Worm (Caenorhabditis elegans) whole organism, late embryonic: ENCODE measurements around the gene mma-1.

Experiments
- C38D4.7 ChIP-seq: fragments of 200-800 bp; sonication (Bioruptor generic); optimal IDR thresholded peaks from 2 replicates; lab custom pipeline; 2018; ENCODE audit warnings: mild to moderate bottlenecking, missing genetic modification characterization, moderate library complexity, missing compliant biosample characterization
- F13H6.1 ChIP-seq: sonication (generic microtip); optimal IDR thresholded peaks from 2 replicates; lab custom pipeline; 2016; ENCODE audit warnings: missing genetic modification characterization, missing compliant biosample characterization
- K09A11.1 ChIP-seq: sonication (generic microtip); optimal IDR thresholded peaks from 2 replicates; lab custom pipeline; 2017; ENCODE audit warnings: antibody characterized with exemption, mild to moderate bottlenecking, missing genetic modification characterization, missing compliant biosample characterization; ENCODE audit not compliant: insufficient read depth
- Y22D7AL.16 ChIP-seq: sonication (generic microtip); optimal IDR thresholded peaks from 2 replicates; lab custom pipeline; 2016; ENCODE audit warnings: missing genetic modification characterization, missing compliant biosample characterization
- ama-1 ChIP-seq: fragments of 150-350 bp; optimal IDR thresholded peaks from 2 replicates; lab custom pipeline; 2014
- ceh-31 ChIP-seq: sonication (generic microtip); optimal IDR thresholded peaks from 2 replicates; lab custom pipeline; 2016; ENCODE audit warnings: missing genetic modification characterization, missing compliant biosample characterization
- ceh-45 ChIP-seq: fragments of 200-800 bp; sonication (Bioruptor generic); IDR thresholded peaks from 2 replicates; pipeline ENCODE4 v1.3.6; 2022; ENCODE audit warnings: missing genetic modification reagents, missing genetic modification characterization, missing compliant biosample characterization
- ceh-6 ChIP-seq: fragments of 200-800 bp; sonication (Bioruptor generic); optimal IDR thresholded peaks from 2 replicates; lab custom pipeline; 2018; ENCODE audit warnings: mild to moderate bottlenecking, missing genetic modification characterization, missing compliant biosample characterization
- ceh-9 ChIP-seq: sonication (generic microtip); optimal IDR thresholded peaks from 2 replicates; lab custom pipeline; 2016; ENCODE audit warnings: mild to moderate bottlenecking, missing genetic modification characterization, inconsistent platforms, missing compliant biosample characterization
- dmd-4 ChIP-seq: sonication (generic microtip); optimal IDR thresholded peaks from 2 replicates; lab custom pipeline; 2016; ENCODE audit warnings: borderline replicate concordance, missing genetic modification characterization, missing compliant biosample characterization
- dve-1 ChIP-seq: sonication (generic microtip); optimal IDR thresholded peaks from 2 replicates; lab custom pipeline; 2017; ENCODE audit warnings: antibody characterized with exemption, mild to moderate bottlenecking, missing genetic modification characterization, missing compliant biosample characterization
- fax-1 ChIP-seq: sonication (generic microtip); optimal IDR thresholded peaks from 2 replicates; lab custom pipeline; 2016; ENCODE audit warnings: missing genotype, missing genetic modification characterization, missing compliant biosample characterization
- fkh-10 ChIP-seq: fragments of 150-350 bp; optimal IDR thresholded peaks from 2 replicates; lab custom pipeline; 2014; ENCODE audit warnings: missing biosample characterization, missing genetic modification reagents, missing genetic modification characterization
- fkh-6 ChIP-seq: sonication (generic microtip); optimal IDR thresholded peaks from 2 replicates; lab custom pipeline; 2016; ENCODE audit warnings: missing genetic modification characterization, missing compliant biosample characterization
- gmeb-2 ChIP-seq: sonication (generic microtip); optimal IDR thresholded peaks from 2 replicates; lab custom pipeline; 2016; ENCODE audit warnings: missing genetic modification characterization, inconsistent platforms, missing compliant biosample characterization
- hlh-15 ChIP-seq: sonication (generic microtip); optimal IDR thresholded peaks from 2 replicates; lab custom pipeline; 2016; ENCODE audit warnings: missing genetic modification characterization, missing compliant biosample characterization
- lim-6 ChIP-seq: sonication (generic microtip); optimal IDR thresholded peaks from 2 replicates; lab custom pipeline; 2016; ENCODE audit warnings: missing genetic modification characterization, missing compliant biosample characterization
- mec-3 ChIP-seq: sonication (generic microtip); optimal IDR thresholded peaks from 2 replicates; lab custom pipeline; 2016; ENCODE audit warnings: borderline replicate concordance, missing genetic modification characterization, missing compliant biosample characterization
- nhr-11 ChIP-seq: fragments of 150-350 bp; optimal IDR thresholded peaks from 2 replicates; lab custom pipeline; 2014; ENCODE audit warnings: missing biosample characterization, missing genetic modification characterization
- pag-3 ChIP-seq: sonication (generic microtip); optimal IDR thresholded peaks from 2 replicates; lab custom pipeline; 2016; ENCODE audit warnings: missing compliant biosample characterization, missing genetic modification characterization, borderline replicate concordance
- pha-2 ChIP-seq: sonication (generic microtip); optimal IDR thresholded peaks from 2 replicates; lab custom pipeline; 2017; ENCODE audit warnings: mild to moderate bottlenecking, missing genetic modification characterization, missing compliant biosample characterization
- pha-4 ChIP-seq: fragments of 150-350 bp; optimal IDR thresholded peaks from 2 replicates; lab custom pipeline; 2018; ENCODE audit warnings: missing biosample characterization, missing genetic modification reagents, missing genetic modification characterization
- pqm-1 ChIP-seq: sonication (generic microtip); optimal IDR thresholded peaks from 2 replicates; lab custom pipeline; 2016; ENCODE audit warnings: missing genetic modification characterization, missing compliant biosample characterization
- pros-1 ChIP-seq: fragments of 150-350 bp; optimal IDR thresholded peaks from 2 replicates; lab custom pipeline; 2014; ENCODE audit warnings: missing biosample characterization, missing genetic modification reagents, missing genetic modification characterization
- ref-2 ChIP-seq: sonication (generic microtip); optimal IDR thresholded peaks from 2 replicates; lab custom pipeline; 2016; ENCODE audit warnings: missing genetic modification characterization, missing compliant biosample characterization
- sdc-2 ChIP-seq: sonication (generic microtip); optimal IDR thresholded peaks from 2 replicates; lab custom pipeline; 2016; ENCODE audit warnings: missing genotype, missing genetic modification characterization, missing compliant biosample characterization
- sox-4 ChIP-seq: sonication (generic microtip); optimal IDR thresholded peaks from 2 replicates; lab custom pipeline; 2017; ENCODE audit warnings: mild to moderate bottlenecking, missing genetic modification characterization, inconsistent platforms, missing compliant biosample characterization
- tbx-7 ChIP-seq: sonication (generic microtip); optimal IDR thresholded peaks from 2 replicates; lab custom pipeline; 2016; ENCODE audit warnings: missing genotype, missing genetic modification characterization, missing compliant biosample characterization
- unc-3 ChIP-seq, 2 experiments: fragments of 200-800 bp in 1 of 2; sonication (Bioruptor generic) in 1 of 2; sonication (generic microtip) in 1 of 2; conservative IDR thresholded peaks in 1 of 2; optimal IDR thresholded peaks in 1 of 2; 2 replicates each; pipeline versions ENCODE4 v1.3.6 to Lab custom; 2016 to 2022; ENCODE audit warnings: missing compliant biosample characterization in 2 of 2, missing genetic modification characterization in 2 of 2, missing genetic modification reagents in 1 of 2
- unc-55 ChIP-seq: sonication (generic microtip); optimal IDR thresholded peaks from 2 replicates; lab custom pipeline; 2017; ENCODE audit warnings: missing biosample characterization, missing genetic modification reagents, missing genetic modification characterization
- zip-5 ChIP-seq: sonication (generic microtip); optimal IDR thresholded peaks from 2 replicates; lab custom pipeline; 2016; ENCODE audit warnings: missing genetic modification characterization, missing compliant biosample characterization
- ztf-16 ChIP-seq: sonication (generic microtip); optimal IDR thresholded peaks from 2 replicates; lab custom pipeline; 2017; ENCODE audit warnings: missing genetic modification characterization, missing compliant biosample characterization

mma-1 gene

ce11 chrV:12553286-12553725 is 42.8 kb downstream of the mma-1 start:
- TF ChIP-seq zip-5 (tag; lab: Kevin White, UChicago) (no peak), tbx-7 (tag; lab: Kevin White, UChicago) (no peak), ztf-16 (tag; lab: Kevin White, UChicago) (no peak), unc-3 (GFP tag; conservative IDR thresholded peaks at IDR 0.05; lab: Robert Waterston, UW) (no peak), unc-3 (tag; optimal IDR thresholded peaks at IDR 0.05; lab: Kevin White, UChicago) (no peak), pha-4 (tag; lab: Kevin White, UChicago) (no peak), ceh-31 (tag; lab: Kevin White, UChicago) (no peak), nhr-11 (tag; lab: Kevin White, UChicago) (no peak), hlh-15 (no peak), dve-1 (tag; lab: Kevin White, UChicago) (no peak), unc-55 (no peak), fax-1 (tag; lab: Kevin White, UChicago) (no peak)

- no peak for TF ChIP-seq ceh-45 (GFP tag; lab: Robert Waterston, UW)
- TF ChIP-seq unc-3 (GFP tag; conservative IDR thresholded peaks at IDR 0.05; lab: Robert Waterston, UW): no peak
- no peak for TF ChIP-seq unc-3 (tag; optimal IDR thresholded peaks at IDR 0.05; lab: Kevin White, UChicago)
- TF ChIP-seq ceh-9 (tag; lab: Kevin White, UChicago): no peak
- TF ChIP-seq fkh-6 (tag; lab: Kevin White, UChicago): no peak
- no peak for TF ChIP-seq pha-4 (tag; lab: Kevin White, UChicago)
- TF ChIP-seq sdc-2 (tag; lab: Kevin White, UChicago): no peak
- no peak for TF ChIP-seq Y22D7AL.16 (tag; lab: Kevin White, UChicago)
- TF ChIP-seq ceh-6: no peak
- no peak for TF ChIP-seq C38D4.7 (GFP tag; lab: Kevin White, UChicago)
- no peak for TF ChIP-seq lim-6
- no peak for TF ChIP-seq mec-3 (tag; lab: Kevin White, UChicago)
- no peak for TF ChIP-seq pqm-1 (tag; lab: Kevin White, UChicago)
- TF ChIP-seq gmeb-2 (tag; lab: Kevin White, UChicago): no peak
- TF ChIP-seq, all 69 proteins: peak for 0
These were observed 43.4 kb downstream of the mma-1 start, which contains the start of gene F45D3.4 for ce11 chrV:12552671-12553212. TSS of gene F45D3.4 (minus strand) at chrV:12553191.

ce11 chrV:12551638-12552478 is 44.2 kb downstream of the mma-1 start:
- TF ChIP-seq fkh-6 (tag; lab: Kevin White, UChicago): no peak
- TF ChIP-seq Y22D7AL.16 (tag; lab: Kevin White, UChicago): no peak
- TF ChIP-seq K09A11.1 (tag; lab: Kevin White, UChicago): no peak
- TF ChIP-seq dmd-4 (tag; lab: Kevin White, UChicago): no peak
- no peak for TF ChIP-seq ref-2
- no peak for TF ChIP-seq pag-3 (tag; lab: Kevin White, UChicago)
- no peak for TF ChIP-seq F13H6.1
- no peak for TF ChIP-seq pros-1 (tag; lab: Kevin White, UChicago)
- TF ChIP-seq ama-1 (lab: Kevin White, UChicago): no peak
- no peak for TF ChIP-seq pha-2 (tag; lab: Kevin White, UChicago)
- TF ChIP-seq sox-4 (tag; lab: Kevin White, UChicago): no peak

- TF ChIP-seq dve-1 (tag; lab: Kevin White, UChicago): peak; percentile 10
- TF ChIP-seq fkh-10 (GFP tag; lab: Kevin White, UChicago): no peak
- TF ChIP-seq, all 69 proteins: peak for 1
These were observed 45.3 kb downstream of the mma-1 start for ce11 chrV:12550755-12551154.
